Fruit fly (Drosophila melanogaster) whole organism, embryonic: Measurements from ENCODE around the gene CG6972.

Experiments
- Abd-B ChIP-seq: fragments of 200-800 bp; sonication (Bioruptor generic); optimal IDR thresholded peaks from 2 replicates; lab custom pipeline; 2018; ENCODE audit warnings: missing biosample characterization, mild to moderate bottlenecking, missing genetic modification characterization, moderate library complexity
- Atf6 ChIP-seq: fragments of 200-800 bp; sonication (Bioruptor generic); IDR thresholded peaks from 2 replicates; pipeline ENCODE4 v1.3.6; 2022; ENCODE audit warnings: missing biosample characterization, missing genetic modification characterization
- CG10274 ChIP-seq: fragments of 200-800 bp; sonication (Bioruptor generic); optimal IDR thresholded peaks from 3 replicates; lab custom pipeline; 2017; ENCODE audit warnings: missing biosample characterization, mild to moderate bottlenecking, missing genetic modification characterization
- CG10543 ChIP-seq: fragments of 200-800 bp; sonication (Bioruptor generic); optimal IDR thresholded peaks from 3 replicates; lab custom pipeline; 2017; ENCODE audit warnings: missing biosample characterization, mild to moderate bottlenecking, missing genetic modification characterization, moderate library complexity
- CG11085 ChIP-seq: fragments of 200-800 bp; sonication (Bioruptor generic); IDR thresholded peaks from 2 replicates; pipeline ENCODE4 v1.3.6; 2022; ENCODE audit warnings: missing biosample characterization, missing genetic modification characterization
- CG12299 ChIP-seq: fragments of 200-800 bp; sonication (Bioruptor generic); optimal IDR thresholded peaks from 2 replicates; lab custom pipeline; 2018; ENCODE audit warnings: missing biosample characterization, mild to moderate bottlenecking, missing genetic modification characterization
- CG12942 ChIP-seq: fragments of 200-800 bp; sonication (Bioruptor generic); optimal IDR thresholded peaks from 3 replicates; lab custom pipeline; 2016; ENCODE audit warnings: missing biosample characterization, missing genetic modification characterization
- CG13424 ChIP-seq: fragments of 200-800 bp; sonication (Bioruptor generic); optimal IDR thresholded peaks from 2 replicates; lab custom pipeline; 2019; ENCODE audit warnings: missing biosample characterization, mild to moderate bottlenecking, missing genetic modification characterization, moderate library complexity
- CG17829 ChIP-seq: fragments of 200-800 bp; optimal IDR thresholded peaks from 2 replicates; lab custom pipeline; 2019; ENCODE audit warnings: missing biosample characterization, mild to moderate bottlenecking, missing genetic modification characterization, moderate library complexity
- CG17912 ChIP-seq: fragments of 200-800 bp; sonication (Bioruptor generic); optimal IDR thresholded peaks from 2 replicates; lab custom pipeline; 2018; ENCODE audit warnings: missing biosample characterization, mild to moderate bottlenecking, missing genetic modification characterization
- CG3407 ChIP-seq: fragments of 200-800 bp; sonication (Bioruptor generic); optimal IDR thresholded peaks from 2 replicates; lab custom pipeline; 2018; ENCODE audit warnings: missing biosample characterization, mild to moderate bottlenecking, missing genetic modification characterization
- CG34376 ChIP-seq: fragments of 200-800 bp; sonication (Bioruptor generic); optimal IDR thresholded peaks from 2 replicates; lab custom pipeline; 2018; ENCODE audit warnings: missing biosample characterization, mild to moderate bottlenecking, missing genetic modification characterization
- CG43689 ChIP-seq: fragments of 200-800 bp; sonication (Bioruptor generic); IDR thresholded peaks from 2 replicates; pipeline ENCODE4 v1.3.6; 2022; ENCODE audit warnings: missing biosample characterization, missing genetic modification characterization
- CG4404 ChIP-seq: fragments of 200-800 bp; sonication (Bioruptor generic); IDR thresholded peaks from 2 replicates; pipeline ENCODE4 v1.3.6; 2022; ENCODE audit warnings: missing biosample characterization, missing genetic modification characterization
- CG4617 ChIP-seq: fragments of 200-800 bp; sonication (Bioruptor generic); optimal IDR thresholded peaks from 3 replicates; lab custom pipeline; 2016; ENCODE audit warnings: missing biosample characterization, missing genetic modification characterization, borderline replicate concordance
- CG6854 ChIP-seq: fragments of 200-800 bp; sonication (Bioruptor generic); optimal IDR thresholded peaks from 3 replicates; lab custom pipeline; 2017; ENCODE audit warnings: missing biosample characterization, mild to moderate bottlenecking, missing genetic modification characterization
- CG7271 ChIP-seq: fragments of 200-800 bp; sonication (Bioruptor generic); optimal IDR thresholded peaks from 2 replicates; lab custom pipeline; 2018; ENCODE audit warnings: missing biosample characterization, mild to moderate bottlenecking, missing genetic modification characterization, moderate library complexity
- CG7372 ChIP-seq: fragments of 200-800 bp; sonication (Bioruptor generic); IDR thresholded peaks from 2 replicates; pipeline ENCODE4 v1.3.6; 2022; ENCODE audit warnings: missing biosample characterization, missing genetic modification characterization
- CG7745 ChIP-seq: fragments of 200-800 bp; sonication (Bioruptor generic); optimal IDR thresholded peaks from 2 replicates; lab custom pipeline; 2018; ENCODE audit warnings: missing biosample characterization, mild to moderate bottlenecking, missing genetic modification characterization, moderate library complexity
- CG9797 ChIP-seq: fragments of 200-800 bp; sonication (Bioruptor generic); optimal IDR thresholded peaks from 3 replicates; lab custom pipeline; 2018; ENCODE audit warnings: missing biosample characterization, mild to moderate bottlenecking, missing genetic modification characterization
- CG9876 ChIP-seq: fragments of 200-800 bp; sonication (Bioruptor generic); optimal IDR thresholded peaks from 2 replicates; lab custom pipeline; 2016; ENCODE audit warnings: missing biosample characterization, missing genetic modification characterization
- CG9932 ChIP-seq: fragments of 200-800 bp; sonication (Bioruptor generic); IDR thresholded peaks from 2 replicates; pipeline ENCODE4 v1.3.6; 2022; ENCODE audit warnings: missing biosample characterization, missing genetic modification characterization
- Dll ChIP-seq: fragments of 200-800 bp; sonication (Bioruptor generic); IDR thresholded peaks from 4 replicates; pipeline ENCODE4 v1.3.6; 2022; ENCODE audit warnings: missing biosample characterization, missing genetic modification characterization; ENCODE audit not compliant: partially characterized antibody
- Drgx ChIP-seq: fragments of 200-800 bp; sonication (Bioruptor generic); IDR thresholded peaks from 2 replicates; pipeline ENCODE4 v1.3.6; 2022; ENCODE audit warnings: missing biosample characterization, missing genetic modification characterization
- Hsf ChIP-seq: fragments of 200-800 bp; sonication (Bioruptor generic); optimal IDR thresholded peaks from 3 replicates; lab custom pipeline; 2016; ENCODE audit warnings: missing biosample characterization, missing genetic modification characterization
- Kr ChIP-seq: fragments of 200-800 bp; sonication (Bioruptor generic); optimal IDR thresholded peaks from 2 replicates; lab custom pipeline; 2017; ENCODE audit warnings: missing biosample characterization, mild to moderate bottlenecking, missing genetic modification characterization
- Lhr ChIP-seq: fragments of 200-800 bp; sonication (Bioruptor generic); optimal IDR thresholded peaks from 3 replicates; lab custom pipeline; 2017; ENCODE audit warnings: mild to moderate bottlenecking, missing biosample characterization, missing genetic modification reagents, missing genetic modification characterization
- NC2β ChIP-seq: fragments of 200-800 bp; sonication (Bioruptor generic); optimal IDR thresholded peaks from 2 replicates; lab custom pipeline; 2016; ENCODE audit warnings: missing biosample characterization, missing genetic modification characterization
- Opbp ChIP-seq: fragments of 200-800 bp; sonication (Bioruptor generic); IDR thresholded peaks from 3 replicates; pipeline ENCODE4 v1.3.6; 2022; ENCODE audit warnings: missing biosample characterization, missing genetic modification characterization; ENCODE audit not compliant: partially characterized antibody
- ato ChIP-seq: fragments of 200-800 bp; sonication (Bioruptor generic); IDR thresholded peaks from 2 replicates; pipeline ENCODE4 v1.3.6; 2022; ENCODE audit warnings: missing biosample characterization, missing genetic modification characterization; ENCODE audit not compliant: partially characterized antibody
- corto ChIP-seq: fragments of 200-800 bp; sonication (Bioruptor generic); optimal IDR thresholded peaks from 2 replicates; lab custom pipeline; 2016; ENCODE audit warnings: missing biosample characterization, mild to moderate bottlenecking, missing genetic modification characterization, moderate library complexity
- fu2 ChIP-seq: fragments of 200-800 bp; sonication (Bioruptor generic); optimal IDR thresholded peaks from 2 replicates; lab custom pipeline; 2016; ENCODE audit warnings: missing biosample characterization, missing genetic modification characterization
- gce ChIP-seq: fragments of 200-800 bp; sonication (Bioruptor generic); IDR thresholded peaks from 3 replicates; pipeline ENCODE4 v1.3.6; 2022; ENCODE audit warnings: missing biosample characterization, missing genetic modification characterization
- gsb ChIP-seq: fragments of 200-800 bp; sonication (Bioruptor generic); IDR thresholded peaks from 2 replicates; pipeline ENCODE4 v1.3.6; 2022; ENCODE audit warnings: missing biosample characterization, missing genetic modification characterization
- hkb ChIP-seq, 2 experiments: fragments of 200-800 bp in 1 of 2; fragments of >200 bp in 1 of 2; sonication (Bioruptor generic) in 1 of 2; IDR thresholded peaks in 1 of 2; optimal IDR thresholded peaks in 1 of 2; 2 replicates each; pipeline versions ENCODE4 v1.3.6 to Lab custom; 2017 to 2022; ENCODE audit warnings: missing biosample characterization in 1 of 2, missing genetic modification characterization in 1 of 2
- inv ChIP-seq: fragments of 200-800 bp; sonication (Bioruptor generic); IDR thresholded peaks from 2 replicates; pipeline ENCODE4 v1.3.6; 2022; ENCODE audit warnings: missing biosample characterization, missing genetic modification characterization; ENCODE audit not compliant: partially characterized antibody
- lov ChIP-seq, 2 experiments: fragments of 200-800 bp in 1 of 2; fragments of >200 bp in 1 of 2; sonication (Bioruptor generic) in 1 of 2; IDR thresholded peaks in 1 of 2; optimal IDR thresholded peaks in 1 of 2; 2 replicates in 1 of 2; 3 replicates in 1 of 2; pipeline versions ENCODE4 v1.3.6 to Lab custom; 2017 to 2022; ENCODE audit warnings: missing biosample characterization in 1 of 2, missing genetic modification characterization in 1 of 2
- nerfin-1 ChIP-seq: fragments of 200-800 bp; sonication (Bioruptor generic); optimal IDR thresholded peaks from 3 replicates; lab custom pipeline; 2019; ENCODE audit warnings: missing biosample characterization, mild to moderate bottlenecking, missing genetic modification characterization, moderate library complexity
- pan ChIP-seq, 4 experiments: fragments of >200 bp in 3 of 4; fragments of 200-800 bp in 1 of 4; sonication (Bioruptor generic) in 1 of 4; optimal IDR thresholded peaks in 3 of 4; IDR thresholded peaks in 1 of 4; 2 replicates each; pipeline versions ENCODE4 v1.3.6 to Lab custom; 2017 to 2022; ENCODE audit warnings: missing biosample characterization in 2 of 4, missing genetic modification characterization in 2 of 4, mixed read lengths in 1 of 4
- rib ChIP-seq: fragments of 200-800 bp; sonication (Bioruptor generic); IDR thresholded peaks from 2 replicates; pipeline ENCODE4 v1.3.6; 2022; ENCODE audit warnings: missing biosample characterization, missing genetic modification characterization
- run ChIP-seq: fragments of 200-800 bp; sonication (Bioruptor generic); optimal IDR thresholded peaks from 3 replicates; lab custom pipeline; 2018; ENCODE audit warnings: missing biosample characterization, mild to moderate bottlenecking, missing genetic modification characterization
- sc ChIP-seq, 3 experiments: fragments of >200 bp in 2 of 3; fragments of 200-800 bp in 1 of 3; sonication (Bioruptor generic) in 1 of 3; optimal IDR thresholded peaks; 2 replicates in 2 of 3; 3 replicates in 1 of 3; lab custom pipeline; 2017; ENCODE audit warnings: mild to moderate bottlenecking in 1 of 3, missing biosample characterization in 1 of 3, missing genetic modification characterization in 1 of 3, missing genetic modification reagents in 1 of 3
- sens-2 ChIP-seq: fragments of 200-800 bp; sonication (Bioruptor generic); IDR thresholded peaks from 2 replicates; pipeline ENCODE4 v1.3.6; 2022; ENCODE audit warnings: missing biosample characterization, missing genetic modification characterization
- ssp ChIP-seq: fragments of 200-800 bp; sonication (Bioruptor generic); IDR thresholded peaks from 2 replicates; pipeline ENCODE4 v1.3.6; 2022; ENCODE audit warnings: missing biosample characterization, missing genetic modification characterization
- tna ChIP-seq: fragments of 200-800 bp; sonication (Bioruptor generic); IDR thresholded peaks from 2 replicates; pipeline ENCODE4 v1.3.6; 2022; ENCODE audit warnings: missing biosample characterization, missing genetic modification characterization; ENCODE audit not compliant: partially characterized antibody
- unpg ChIP-seq: fragments of 200-800 bp; sonication (Bioruptor generic); optimal IDR thresholded peaks from 3 replicates; lab custom pipeline; 2018; ENCODE audit warnings: missing biosample characterization, mild to moderate bottlenecking, missing genetic modification characterization, moderate library complexity
- zen ChIP-seq: fragments of 200-800 bp; sonication (Bioruptor generic); optimal IDR thresholded peaks from 3 replicates; lab custom pipeline; 2018; ENCODE audit warnings: missing biosample characterization, mild to moderate bottlenecking, missing genetic modification characterization, moderate library complexity

CG6972 gene

dm6 chr3R:22726031-22726770 is 24.4 kb downstream of the CG6972 start, which contains the start of gene RNF220 (continued):
- TF ChIP-seq hkb (optimal IDR thresholded peaks at IDR 0.05; lab: Kevin White, UChicago) (no peak), hkb (GFP tag; IDR thresholded peaks at IDR 0.05; lab: Robert Waterston, UW) (no peak), CG7745 (tag; lab: Kevin White, UChicago) (no peak), CG10274 (GFP tag; lab: Kevin White, UChicago) (no peak), CG9876 (no peak), ato (GFP tag; lab: Robert Waterston, UW) (peak; percentile 47), CG17912 (GFP tag; lab: Kevin White, UChicago) (no peak), CG9932 (peak; percentile 47), nerfin-1 (tag; lab: Kevin White, UChicago) (no peak), rib (GFP tag; lab: Robert Waterston, UW) (no peak), ssp (GFP tag; lab: Robert Waterston, UW) (no peak), CG4617 (GFP tag; lab: Kevin White, UChicago) (peak; percentile 5), Opbp (GFP tag; lab: Robert Waterston, UW) (peak; percentile 76), CG43689 (no peak), inv (peak; percentile 48; the same call in 1 of the 2 replicates), Lhr (GFP tag; lab: Kevin White, UChicago) (peak; percentile 2), CG34376 (GFP tag; lab: Kevin White, UChicago) (no peak), sens-2 (no peak), Abd-B (GFP tag; lab: Kevin White, UChicago) (no peak), CG9797 (peak; percentile 59), Dll (GFP tag; lab: Robert Waterston, UW) (peak; percentile 77), CG12942 (GFP tag; lab: Kevin White, UChicago) (no peak), CG3407 (GFP tag; lab: Kevin White, UChicago) (no peak), CG17829 (tag; lab: Kevin White, UChicago) (peak; percentile 1), fu2 (GFP tag; lab: Kevin White, UChicago) (no peak), run (tag; lab: Kevin White, UChicago) (no peak), pan (optimal IDR thresholded peaks at IDR 0.05; lab: Kevin White, UChicago) (no peak), pan (GFP tag; optimal IDR thresholded peaks at IDR 0.05 in 1 of 2, IDR thresholded peaks at IDR 0.05 in 1 of 2) (no peak), CG6854 (GFP tag; lab: Kevin White, UChicago) (no peak), tna (GFP tag; lab: Robert Waterston, UW) (no peak; the same call in 1 of the 2 replicates), Kr (GFP tag; lab: Kevin White, UChicago) (no peak), CG4404 (no peak), CG11085 (GFP tag; lab: Robert Waterston, UW) (no peak), sc (optimal IDR thresholded peaks at IDR 0.05; lab: Kevin White, UChicago) (no peak), sc (GFP tag; optimal IDR thresholded peaks at IDR 0.05; lab: Kevin White, UChicago) (no peak), lov (optimal IDR thresholded peaks at IDR 0.05; lab: Kevin White, UChicago) (no peak), lov (GFP tag; IDR thresholded peaks at IDR 0.05; lab: Robert Waterston, UW) (no peak), CG10543 (GFP tag; lab: Kevin White, UChicago) (no peak), corto (GFP tag; lab: Kevin White, UChicago) (no peak), gce (no peak), CG13424 (tag; lab: Kevin White, UChicago) (no peak), Atf6 (GFP tag; lab: Robert Waterston, UW) (no peak), Drgx (GFP tag; lab: Robert Waterston, UW) (no peak), gsb (GFP tag; lab: Robert Waterston, UW) (no peak), CG7271 (tag; lab: Kevin White, UChicago) (no peak), NC2β (GFP tag; lab: Kevin White, UChicago) (no peak), CG7372 (GFP tag; lab: Robert Waterston, UW) (no peak), Hsf (GFP tag; lab: Kevin White, UChicago) (no peak), CG12299 (tag; lab: Kevin White, UChicago) (no peak), unpg (no peak), zen (tag; lab: Kevin White, UChicago) (no peak)
